Fruit fly (Drosophila melanogaster) whole organism, pupa: ENCODE results near the gene CG9263.

ENCODE experiments used
- CG10348 ChIP-seq: fragments of 200-800 bp; sonication (Bioruptor generic); IDR thresholded peaks from 2 replicates; pipeline ENCODE4 v1.3.6; 2022; ENCODE audit warnings: missing biosample characterization, missing genetic modification characterization
- CG12605 ChIP-seq: fragments of 200-800 bp; sonication (Bioruptor generic); IDR thresholded peaks from 2 replicates; pipeline ENCODE4 v1.3.6; 2022; ENCODE audit warnings: missing biosample characterization, missing genetic modification characterization
- CG13204 ChIP-seq: fragments of 200-800 bp; sonication (Bioruptor generic); optimal IDR thresholded peaks from 2 replicates; lab custom pipeline; 2018; ENCODE audit warnings: missing biosample characterization, mild to moderate bottlenecking, missing genetic modification characterization, moderate library complexity
- CG14655 ChIP-seq: fragments of 200-800 bp; sonication (Bioruptor generic); optimal IDR thresholded peaks from 3 replicates; lab custom pipeline; 2017; ENCODE audit warnings: mild to moderate bottlenecking, missing biosample characterization, missing genetic modification reagents, missing genetic modification characterization
- CG15710 ChIP-seq: fragments of 200-800 bp; sonication (Bioruptor generic); optimal IDR thresholded peaks from 2 replicates; lab custom pipeline; 2018; ENCODE audit warnings: missing biosample characterization, mild to moderate bottlenecking, missing genetic modification characterization, moderate library complexity
- CG17806 ChIP-seq: fragments of 200-800 bp; sonication (Bioruptor generic); optimal IDR thresholded peaks from 2 replicates; lab custom pipeline; 2018; ENCODE audit warnings: missing biosample characterization, mild to moderate bottlenecking, missing genetic modification characterization, moderate library complexity
- CG32121 ChIP-seq: fragments of 200-800 bp; sonication (Bioruptor generic); IDR thresholded peaks from 2 replicates; pipeline ENCODE4 v1.3.6; 2022; ENCODE audit warnings: missing biosample characterization, missing genetic modification characterization
- CG34367 ChIP-seq: fragments of 200-800 bp; sonication (Bioruptor generic); optimal IDR thresholded peaks from 2 replicates; lab custom pipeline; 2018; ENCODE audit warnings: missing biosample characterization, mild to moderate bottlenecking, missing genetic modification characterization
- CG4496 ChIP-seq: fragments of 200-800 bp; sonication (Bioruptor generic); IDR thresholded peaks from 3 replicates; pipeline ENCODE4 v1.3.6; 2022; ENCODE audit warnings: missing biosample characterization, missing genetic modification characterization
- CG8159 ChIP-seq: fragments of 200-800 bp; sonication (Bioruptor generic); optimal IDR thresholded peaks from 3 replicates; lab custom pipeline; 2018; ENCODE audit warnings: missing biosample characterization, mild to moderate bottlenecking, missing genetic modification characterization, moderate library complexity
- CG8301 ChIP-seq: fragments of 200-800 bp; sonication (Bioruptor generic); optimal IDR thresholded peaks from 2 replicates; lab custom pipeline; 2018; ENCODE audit warnings: missing biosample characterization, mild to moderate bottlenecking, missing genetic modification characterization
- CG9948 ChIP-seq: fragments of 200-800 bp; sonication (Bioruptor generic); optimal IDR thresholded peaks from 2 replicates; lab custom pipeline; 2018; ENCODE audit warnings: missing biosample characterization, mild to moderate bottlenecking, missing genetic modification characterization, moderate library complexity
- D1 ChIP-seq: fragments of 200-800 bp; sonication (Bioruptor generic); optimal IDR thresholded peaks from 2 replicates; lab custom pipeline; 2018; ENCODE audit warnings: missing biosample characterization, mild to moderate bottlenecking, missing genetic modification characterization, moderate library complexity
- EcR ChIP-seq: fragments of 200-800 bp; sonication (Bioruptor generic); optimal IDR thresholded peaks from 3 replicates; lab custom pipeline; 2019; ENCODE audit warnings: missing biosample characterization, missing genetic modification characterization, mild to moderate bottlenecking, moderate library complexity, missing genetic modification reagents
- Ets98B ChIP-seq: fragments of 200-800 bp; sonication (Bioruptor generic); IDR thresholded peaks from 2 replicates; pipeline ENCODE4 v1.3.6; 2022; ENCODE audit warnings: missing biosample characterization, missing genetic modification characterization
- Pif1A ChIP-seq: fragments of 200-800 bp; sonication (Bioruptor generic); optimal IDR thresholded peaks from 3 replicates; lab custom pipeline; 2016; ENCODE audit warnings: missing biosample characterization, missing genetic modification characterization
- Pif1B ChIP-seq: fragments of 200-800 bp; sonication (Bioruptor generic); optimal IDR thresholded peaks from 3 replicates; lab custom pipeline; 2016; ENCODE audit warnings: missing biosample characterization, missing genetic modification characterization
- Snoo ChIP-seq: fragments of 200-800 bp; sonication (Bioruptor generic); optimal IDR thresholded peaks from 3 replicates; lab custom pipeline; 2017; ENCODE audit warnings: missing biosample characterization, mild to moderate bottlenecking, missing genetic modification characterization, inconsistent platforms
- fd96Ca ChIP-seq: fragments of 200-800 bp; sonication (Bioruptor generic); IDR thresholded peaks from 3 replicates; pipeline ENCODE4 v1.3.6; 2022; ENCODE audit warnings: missing biosample characterization, missing genetic modification characterization
- gl ChIP-seq: fragments of 200-800 bp; sonication (Bioruptor generic); optimal IDR thresholded peaks from 2 replicates; lab custom pipeline; 2018; ENCODE audit warnings: missing biosample characterization, mild to moderate bottlenecking, missing genetic modification characterization
- rn ChIP-seq: fragments of 200-800 bp; sonication (Bioruptor generic); IDR thresholded peaks from 2 replicates; pipeline ENCODE4 v1.3.6; 2022; ENCODE audit warnings: missing biosample characterization, missing genetic modification characterization

Gene CG9263

dm6 chr2L:13528742-13529141 lies 13.6 kb downstream of the CG9263 start, which contains the start of gene CG33641:
TSS of gene CG33641 (plus strand) at chr2L:13529042.
- TF ChIP-seq D1 (tag; lab: Kevin White, UChicago) (no peak), rn (GFP tag; lab: Robert Waterston, UW) (no peak), CG10348 (GFP tag; lab: Robert Waterston, UW) (no peak), CG14655 (GFP tag; lab: Kevin White, UChicago) (no peak), EcR (no peak), gl (tag; lab: Kevin White, UChicago) (no peak)

- no peak for TF ChIP-seq Pif1A (GFP tag; lab: Kevin White, UChicago)
- TF ChIP-seq Ets98B (GFP tag; lab: Robert Waterston, UW), result no peak
- TF ChIP-seq CG34367 (tag; lab: Kevin White, UChicago), result no peak
- no peak for TF ChIP-seq fd96Ca
- TF ChIP-seq CG4496, result no peak
- TF ChIP-seq Snoo (tag; lab: Kevin White, UChicago), result no peak
- TF ChIP-seq CG14655 (GFP tag; lab: Kevin White, UChicago), result no peak
- TF ChIP-seq CG10348 (GFP tag; lab: Robert Waterston, UW), result no peak
- no peak for TF ChIP-seq CG15710 (tag; lab: Kevin White, UChicago)
- no peak for TF ChIP-seq Pif1B (GFP tag; lab: Kevin White, UChicago)
- no peak for TF ChIP-seq EcR
- TF ChIP-seq CG8301, result no peak
- TF ChIP-seq D1 (tag; lab: Kevin White, UChicago), result no peak
- no peak for TF ChIP-seq rn (GFP tag; lab: Robert Waterston, UW)
- no peak for TF ChIP-seq CG9948 (tag; lab: Kevin White, UChicago)
- TF ChIP-seq gl (tag; lab: Kevin White, UChicago), result no peak
- TF ChIP-seq CG32121, result no peak
- TF ChIP-seq CG8159 (tag; lab: Kevin White, UChicago), result no peak
- TF ChIP-seq CG17806 (tag; lab: Kevin White, UChicago), result no peak
- no peak for TF ChIP-seq CG12605 (GFP tag; lab: Robert Waterston, UW)
- TF ChIP-seq, all 21 proteins: peak for 0
Observed at dm6 chr2L:13527541-13527940, 14.8 kb downstream of the CG9263 start, which contains the start of gene CG33640. TSS of gene CG33640 (plus strand) at chr2L:13527841.

- TF ChIP-seq Pif1B (GFP tag; lab: Kevin White, UChicago), result no peak
- no peak for TF ChIP-seq CG14655 (GFP tag; lab: Kevin White, UChicago)
- no peak for TF ChIP-seq CG10348 (GFP tag; lab: Robert Waterston, UW)
- no peak for TF ChIP-seq fd96Ca
- TF ChIP-seq CG32121, result no peak
- TF ChIP-seq rn (GFP tag; lab: Robert Waterston, UW), result no peak
- TF ChIP-seq D1 (tag; lab: Kevin White, UChicago), result no peak
- TF ChIP-seq Pif1A (GFP tag; lab: Kevin White, UChicago), result no peak
- no peak for TF ChIP-seq CG13204 (GFP tag; lab: Kevin White, UChicago)
- no peak for TF ChIP-seq CG15710 (tag; lab: Kevin White, UChicago)
- no peak for TF ChIP-seq CG8301
- TF ChIP-seq CG17806 (tag; lab: Kevin White, UChicago), result no peak
- no peak for TF ChIP-seq CG8159 (tag; lab: Kevin White, UChicago)
Observed at dm6 chr2L:13521807-13522206, 20.6 kb downstream of the CG9263 start.

- TF ChIP-seq fd96Ca (no peak), Pif1B (GFP tag; lab: Kevin White, UChicago) (no peak), CG10348 (GFP tag; lab: Robert Waterston, UW) (no peak), Ets98B (GFP tag; lab: Robert Waterston, UW) (no peak), CG17806 (tag; lab: Kevin White, UChicago) (no peak), Snoo (tag; lab: Kevin White, UChicago) (no peak), EcR (no peak), CG8301 (no peak), CG14655 (GFP tag; lab: Kevin White, UChicago) (no peak), CG9948 (tag; lab: Kevin White, UChicago) (no peak), CG34367 (tag; lab: Kevin White, UChicago) (no peak), D1 (tag; lab: Kevin White, UChicago) (no peak), CG32121 (no peak), rn (GFP tag; lab: Robert Waterston, UW) (no peak), gl (tag; lab: Kevin White, UChicago) (no peak), CG13204 (GFP tag; lab: Kevin White, UChicago) (no peak)
Observed at dm6 chr2L:13515688-13516037, 26.7 kb downstream of the CG9263 start.

dm6 chr2L:13514945-13515687 lies 27.3 kb downstream of the CG9263 start:
- peak; percentile 42; the same call in 2 of the 3 replicates for TF ChIP-seq CG4496
- no peak for TF ChIP-seq D1 (tag; lab: Kevin White, UChicago)
- TF ChIP-seq CG32121, result peak; percentile 21; the same call in 1 of the 2 replicates
- no peak for TF ChIP-seq gl (tag; lab: Kevin White, UChicago)
- no peak for TF ChIP-seq Snoo (tag; lab: Kevin White, UChicago)
- TF ChIP-seq CG34367 (tag; lab: Kevin White, UChicago), result no peak
- peak; percentile 34 for TF ChIP-seq CG8159 (tag; lab: Kevin White, UChicago)
- TF ChIP-seq rn (GFP tag; lab: Robert Waterston, UW), result no peak; the same call in 1 of the 2 replicates
- no peak for TF ChIP-seq Pif1B (GFP tag; lab: Kevin White, UChicago)
- TF ChIP-seq Ets98B (GFP tag; lab: Robert Waterston, UW), result peak; percentile 56
- no peak for TF ChIP-seq CG10348 (GFP tag; lab: Robert Waterston, UW)
- TF ChIP-seq CG14655 (GFP tag; lab: Kevin White, UChicago), result peak; percentile 0
- TF ChIP-seq CG9948 (tag; lab: Kevin White, UChicago), result no peak
- no peak for TF ChIP-seq CG15710 (tag; lab: Kevin White, UChicago)
- peak; percentile 7 for TF ChIP-seq CG8301
- no peak for TF ChIP-seq CG12605 (GFP tag; lab: Robert Waterston, UW)
- TF ChIP-seq EcR, result no peak
- TF ChIP-seq fd96Ca, result no peak
- TF ChIP-seq CG13204 (GFP tag; lab: Kevin White, UChicago), result no peak
- TF ChIP-seq Pif1A (GFP tag; lab: Kevin White, UChicago), result peak; percentile 72
- peak; percentile 54 for TF ChIP-seq CG17806 (tag; lab: Kevin White, UChicago)
